Worm (Caenorhabditis elegans) whole organism, L2 larva: ENCODE results near the gene set-8.

Experiments
- C34F6.9 ChIP-seq: fragments of 150-350 bp; optimal IDR thresholded peaks from 2 replicates; lab custom pipeline; 2014; ENCODE audit warnings: missing biosample characterization, missing genetic modification characterization
- F13H6.1 ChIP-seq: sonication (generic microtip); optimal IDR thresholded peaks from 2 replicates; lab custom pipeline; 2016; ENCODE audit warnings: missing genetic modification characterization, missing compliant biosample characterization
- Y55F3AM.14 ChIP-seq: fragments of 200-800 bp; sonication (Bioruptor generic); optimal IDR thresholded peaks from 2 replicates; lab custom pipeline; 2018; ENCODE audit warnings: mild to moderate bottlenecking, missing genetic modification characterization, missing compliant biosample characterization
- ZK546.5 ChIP-seq: sonication (generic microtip); optimal IDR thresholded peaks from 2 replicates; lab custom pipeline; 2017; ENCODE audit warnings: missing biosample characterization, missing genetic modification characterization
- aly-2 ChIP-seq: fragments of 150-350 bp; optimal IDR thresholded peaks from 2 replicates; lab custom pipeline; 2014; ENCODE audit warnings: missing biosample characterization, missing genetic modification characterization
- ama-1 ChIP-seq: fragments of 150-350 bp; optimal IDR thresholded peaks from 2 replicates; lab custom pipeline; 2018; ENCODE audit warnings: inconsistent platforms
- blmp-1 ChIP-seq: sonication (generic microtip); optimal IDR thresholded peaks from 2 replicates; lab custom pipeline; 2017; ENCODE audit warnings: missing genetic modification characterization, mild to moderate bottlenecking, missing compliant biosample characterization, antibody characterized with exemption, moderate library complexity; ENCODE audit not compliant: insufficient read depth
- ceh-16 ChIP-seq: fragments of 150-350 bp; optimal IDR thresholded peaks from 2 replicates; lab custom pipeline; 2014; ENCODE audit warnings: missing biosample characterization, missing genetic modification characterization
- ceh-82 ChIP-seq: fragments of 150-350 bp; optimal IDR thresholded peaks from 2 replicates; lab custom pipeline; 2014; ENCODE audit warnings: missing biosample characterization, missing genetic modification characterization
- crh-2 ChIP-seq: sonication (generic microtip); optimal IDR thresholded peaks from 2 replicates; lab custom pipeline; 2017; ENCODE audit warnings: missing biosample characterization, missing genetic modification characterization
- egl-27 ChIP-seq: sonication (generic microtip); optimal IDR thresholded peaks from 3 replicates; lab custom pipeline; 2017; ENCODE audit warnings: missing biosample characterization, missing genetic modification reagents, missing genetic modification characterization
- fos-1 ChIP-seq: fragments of 150-350 bp; optimal IDR thresholded peaks from 2 replicates; lab custom pipeline; 2014; ENCODE audit warnings: missing biosample characterization, missing genetic modification characterization
- gmeb-1 ChIP-seq: fragments of 150-350 bp; optimal IDR thresholded peaks from 2 replicates; lab custom pipeline; 2014; ENCODE audit warnings: missing biosample characterization, missing genetic modification characterization
- lin-39 ChIP-seq: fragments of 150-350 bp; optimal IDR thresholded peaks from 2 replicates; lab custom pipeline; 2014; ENCODE audit warnings: missing biosample characterization, missing genetic modification reagents, missing genetic modification characterization
- nhr-10 ChIP-seq: sonication (generic microtip); optimal IDR thresholded peaks from 2 replicates; lab custom pipeline; 2017; ENCODE audit warnings: missing biosample characterization, missing genetic modification characterization
- nhr-11 ChIP-seq: fragments of 150-350 bp; optimal IDR thresholded peaks from 2 replicates; lab custom pipeline; 2014; ENCODE audit warnings: missing biosample characterization, missing genetic modification characterization
- nhr-129 ChIP-seq: fragments of 150-350 bp; optimal IDR thresholded peaks from 2 replicates; lab custom pipeline; 2014; ENCODE audit warnings: missing biosample characterization, missing genetic modification characterization
- nhr-21 ChIP-seq: fragments of 150-350 bp; optimal IDR thresholded peaks from 2 replicates; lab custom pipeline; 2014; ENCODE audit warnings: missing biosample characterization, missing genetic modification characterization
- nhr-23 ChIP-seq: fragments of 150-350 bp; optimal IDR thresholded peaks from 2 replicates; lab custom pipeline; 2014; ENCODE audit warnings: missing biosample characterization, missing genetic modification reagents, missing genetic modification characterization
- nhr-25 ChIP-seq: fragments of 150-350 bp; sonication (generic microtip); optimal IDR thresholded peaks from 3 replicates; lab custom pipeline; 2014; ENCODE audit warnings: missing biosample characterization, missing genetic modification characterization
- nhr-6 ChIP-seq: fragments of 150-350 bp; optimal IDR thresholded peaks from 2 replicates; lab custom pipeline; 2014; ENCODE audit warnings: missing biosample characterization, missing genetic modification characterization
- peb-1 ChIP-seq: fragments of 150-350 bp; optimal IDR thresholded peaks from 2 replicates; lab custom pipeline; 2014; ENCODE audit warnings: missing biosample characterization, missing genetic modification characterization
- sem-4 ChIP-seq: fragments of 150-350 bp; optimal IDR thresholded peaks from 2 replicates; lab custom pipeline; 2014; ENCODE audit warnings: missing biosample characterization, missing genetic modification reagents, missing genetic modification characterization
- sma-3 ChIP-seq: sonication (generic microtip); optimal IDR thresholded peaks from 2 replicates; lab custom pipeline; 2016; ENCODE audit warnings: missing genetic modification reagents, missing genetic modification characterization, missing compliant biosample characterization
- sma-9 ChIP-seq, 2 experiments: fragments of 150-350 bp in 1 of 2; sonication (generic microtip) in 1 of 2; optimal IDR thresholded peaks; 2 replicates each; lab custom pipeline; 2014 to 2016; ENCODE audit warnings: missing genetic modification characterization in 2 of 2, mild to moderate bottlenecking in 1 of 2, missing biosample characterization in 1 of 2, missing compliant biosample characterization in 1 of 2, missing genetic modification reagents in 1 of 2, moderate library complexity in 1 of 2
- unc-39 ChIP-seq: fragments of 150-350 bp; optimal IDR thresholded peaks from 2 replicates; lab custom pipeline; 2014; ENCODE audit warnings: missing biosample characterization, missing genetic modification characterization
- unc-55 ChIP-seq: fragments of 150-350 bp; sonication (generic microtip); optimal IDR thresholded peaks from 3 replicates; lab custom pipeline; 2014; ENCODE audit warnings: missing biosample characterization, missing genetic modification reagents, missing genetic modification characterization
- unc-62 ChIP-seq: fragments of 150-350 bp; optimal IDR thresholded peaks from 2 replicates; lab custom pipeline; 2014; ENCODE audit warnings: missing biosample characterization, missing genetic modification reagents, missing genetic modification characterization
- ztf-1 ChIP-seq: fragments of 200-800 bp; sonication (Bioruptor generic); conservative IDR thresholded peaks from 2 replicates; pipeline ENCODE4 v1.3.6; 2022; ENCODE audit warnings: missing genetic modification characterization, missing compliant biosample characterization

The set-8 gene

DNA sequence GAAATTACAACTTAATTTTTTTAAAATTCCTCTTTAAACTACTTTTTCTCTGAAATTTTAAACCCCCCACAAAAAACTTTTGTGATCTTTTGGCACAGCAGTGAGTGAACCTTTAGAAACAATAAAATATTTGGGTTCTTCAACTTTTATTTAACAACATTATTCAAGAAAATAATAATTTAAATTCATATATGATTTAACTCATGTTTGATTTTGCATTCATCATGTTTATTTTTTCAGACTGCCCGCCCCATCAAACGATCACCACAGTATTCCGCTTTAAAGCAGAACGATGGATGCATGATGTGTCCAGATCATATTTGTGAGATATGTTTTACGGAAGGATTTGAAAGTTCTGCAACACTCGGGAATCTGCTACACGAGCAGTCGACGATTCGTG lies at the start of gene set-8:
TSS of gene set-8 (plus strand) at position 301 of the 400 bp plus-strand sequence.
- TF ChIP-seq ceh-82 (tag; lab: Kevin White, UChicago) (no peak), nhr-25 (tag; lab: Kevin White, UChicago) (no peak), nhr-23 (tag; lab: Kevin White, UChicago) (no peak), fos-1 (tag; lab: Kevin White, UChicago) (no peak), ama-1 (lab: Kevin White, UChicago) (no peak), Y55F3AM.14 (GFP tag; lab: Kevin White, UChicago) (no peak), F13H6.1 (no peak)

ce11 chrX:13399221-13399620 lies 47.3 kb upstream of the set-8 start, which contains the start of gene F02C12.2:
Gene F02C12.2 (minus strand): TSS chrX:13399321.
- TF ChIP-seq nhr-11 (tag; lab: Kevin White, UChicago) (no peak), nhr-25 (tag; lab: Kevin White, UChicago) (no peak), ceh-82 (tag; lab: Kevin White, UChicago) (no peak), lin-39 (tag; lab: Kevin White, UChicago) (no peak)

- TF ChIP-seq sma-3 (GFP tag; lab: Kevin White, UChicago) (peak; percentile 22), ceh-16 (no peak), sma-9 (GFP tag; optimal IDR thresholded peaks at IDR 0.05; lab: Kevin White, UChicago) (peak; percentile 49), sma-9 (tag; optimal IDR thresholded peaks at IDR 0.05; lab: Kevin White, UChicago) (no peak), nhr-129 (tag; lab: Kevin White, UChicago) (peak; percentile 45), nhr-21 (tag; lab: Kevin White, UChicago) (no peak), fos-1 (tag; lab: Kevin White, UChicago) (peak; percentile 95), gmeb-1 (tag; lab: Kevin White, UChicago) (peak; percentile 0), blmp-1 (tag; lab: Kevin White, UChicago) (peak; percentile 10), sem-4 (tag; lab: Kevin White, UChicago) (no peak), C34F6.9 (tag; lab: Kevin White, UChicago) (peak; percentile 20), F13H6.1 (peak; percentile 55)
Observed at ce11 chrX:13401311-13401710, 45.2 kb upstream of the set-8 start.

DNA sequence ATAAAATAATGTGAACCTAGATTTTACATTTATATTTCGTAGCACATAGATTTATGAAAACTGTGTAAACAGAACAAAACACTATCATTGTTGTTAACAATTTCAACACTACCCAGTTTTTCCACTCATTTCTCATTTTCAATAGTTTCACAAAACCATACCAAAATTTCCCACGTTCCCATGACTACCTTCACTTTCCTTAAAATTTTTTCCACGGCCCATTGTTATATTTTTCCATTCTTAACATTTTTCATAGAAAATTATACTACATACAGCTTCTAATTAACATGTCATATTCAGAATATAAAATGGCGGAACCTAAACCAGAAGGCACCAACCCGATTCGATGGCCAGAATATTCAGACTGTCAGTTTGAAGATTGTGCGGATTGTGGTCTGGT lies 44.7 kb upstream of the set-8 start, which contains the start of gene F02C12.1:
TSS of gene F02C12.1 (plus strand) at position 301 of the 400 bp plus-strand sequence.
- no peak for TF ChIP-seq aly-2 (tag; lab: Kevin White, UChicago)
- no peak for TF ChIP-seq unc-55
- no peak for TF ChIP-seq nhr-10 (tag; lab: Kevin White, UChicago)
- TF ChIP-seq ZK546.5 (tag; lab: Kevin White, UChicago) = no peak
- no peak for TF ChIP-seq nhr-6 (tag; lab: Kevin White, UChicago)
- TF ChIP-seq nhr-23 (tag; lab: Kevin White, UChicago) = no peak
- no peak for TF ChIP-seq ama-1 (lab: Kevin White, UChicago)
- TF ChIP-seq, all 48 proteins: peak for 0

ce11 chrX:13409543-13409942 lies 37.0 kb upstream of the set-8 start, which contains the start of the genes cyp-13B1 and C29F7.1:
Gene cyp-13B1 (minus strand): TSS chrX:13409643.
Gene C29F7.1 (plus strand): TSS chrX:13409936.
- TF ChIP-seq crh-2 (tag; lab: Kevin White, UChicago) (peak; percentile 5), sma-9 (GFP tag; optimal IDR thresholded peaks at IDR 0.05; lab: Kevin White, UChicago) (peak; percentile 1), sma-9 (tag; optimal IDR thresholded peaks at IDR 0.05; lab: Kevin White, UChicago) (no peak), unc-39 (no peak), peb-1 (no peak)

- TF ChIP-seq nhr-10 (tag; lab: Kevin White, UChicago) (no peak), sma-9 (GFP tag; optimal IDR thresholded peaks at IDR 0.05; lab: Kevin White, UChicago) (peak; percentile 10), sma-9 (tag; optimal IDR thresholded peaks at IDR 0.05; lab: Kevin White, UChicago) (no peak)
Observed at ce11 chrX:13411306-13411705, 35.2 kb upstream of the set-8 start.

DNA sequence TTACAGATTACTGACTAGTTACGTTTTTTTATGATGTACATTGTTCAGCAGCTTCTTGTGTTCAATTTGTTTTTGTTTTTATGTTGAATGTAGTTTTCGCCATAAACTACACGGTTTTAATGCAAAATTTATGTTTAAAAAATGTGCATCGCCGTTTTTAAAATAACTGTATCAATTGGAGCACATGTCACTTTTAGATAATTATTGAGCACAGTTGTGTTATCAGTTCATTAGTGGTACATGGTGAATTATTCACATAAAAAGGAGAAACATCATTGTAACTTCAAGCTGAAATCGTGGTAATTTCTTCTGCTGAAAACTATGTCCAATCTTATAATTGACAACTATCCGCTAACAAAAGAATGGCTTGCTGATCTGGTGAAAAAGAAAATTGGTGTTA lies 34.2 kb upstream of the set-8 start:
- TF ChIP-seq crh-2 (tag; lab: Kevin White, UChicago) = peak; percentile 0
- no peak for TF ChIP-seq egl-27 (tag; lab: Kevin White, UChicago)
- no peak for TF ChIP-seq unc-55
- TF ChIP-seq ceh-16 = no peak
- no peak for TF ChIP-seq sem-4 (tag; lab: Kevin White, UChicago)
- TF ChIP-seq aly-2 (tag; lab: Kevin White, UChicago) = no peak
- TF ChIP-seq fos-1 (tag; lab: Kevin White, UChicago) = peak; percentile 55
- TF ChIP-seq ztf-1 (GFP tag; lab: Robert Waterston, UW) = no peak
- TF ChIP-seq unc-62 (GFP tag; lab: Kevin White, UChicago) = no peak
- TF ChIP-seq, all 48 proteins: peak for 2
